Fruit fly (Drosophila melanogaster) whole organism, embryonic: ENCODE data around the gene CG31638.

Experiments used
- CG13424 ChIP-seq: fragments of 200-800 bp; sonication (Bioruptor generic); optimal IDR thresholded peaks from 2 replicates; lab custom pipeline; 2019; ENCODE audit warnings: missing biosample characterization, mild to moderate bottlenecking, missing genetic modification characterization, moderate library complexity
- CG14710 ChIP-seq: fragments of 200-800 bp; sonication (Bioruptor generic); optimal IDR thresholded peaks from 3 replicates; lab custom pipeline; 2019; ENCODE audit warnings: missing biosample characterization, mild to moderate bottlenecking, missing genetic modification characterization, moderate library complexity
- CG15011 ChIP-seq: fragments of 200-800 bp; sonication (Bioruptor generic); optimal IDR thresholded peaks from 3 replicates; lab custom pipeline; 2018; ENCODE audit warnings: missing biosample characterization, mild to moderate bottlenecking, missing genetic modification characterization
- CG15696 ChIP-seq: fragments of 200-800 bp; sonication (Bioruptor generic); optimal IDR thresholded peaks from 2 replicates; lab custom pipeline; 2019; ENCODE audit warnings: missing biosample characterization, mild to moderate bottlenecking, missing genetic modification characterization, moderate library complexity
- CG17385 ChIP-seq: fragments of 200-800 bp; sonication (Bioruptor generic); optimal IDR thresholded peaks from 3 replicates; lab custom pipeline; 2018; ENCODE audit warnings: missing biosample characterization, mild to moderate bottlenecking, missing genetic modification characterization
- CG18262 ChIP-seq: fragments of 200-800 bp; optimal IDR thresholded peaks from 3 replicates; lab custom pipeline; 2019; ENCODE audit warnings: missing biosample characterization, mild to moderate bottlenecking, missing genetic modification characterization, moderate library complexity
- CG18619 ChIP-seq: fragments of 200-800 bp; sonication (Bioruptor generic); optimal IDR thresholded peaks from 3 replicates; lab custom pipeline; 2017; ENCODE audit warnings: missing biosample characterization, mild to moderate bottlenecking, missing genetic modification characterization
- CG2678 ChIP-seq: fragments of 200-800 bp; sonication (Bioruptor generic); optimal IDR thresholded peaks from 3 replicates; lab custom pipeline; 2019; ENCODE audit warnings: missing biosample characterization, mild to moderate bottlenecking, missing genetic modification characterization, moderate library complexity
- CG31441 ChIP-seq: fragments of 200-800 bp; sonication (Bioruptor generic); IDR thresholded peaks from 2 replicates; pipeline ENCODE4 v1.3.6; 2022; ENCODE audit warnings: missing biosample characterization, missing genetic modification characterization
- CG3281 ChIP-seq: fragments of 200-800 bp; sonication (Bioruptor generic); optimal IDR thresholded peaks from 3 replicates; lab custom pipeline; 2017; ENCODE audit warnings: missing biosample characterization, mild to moderate bottlenecking, missing genetic modification characterization
- CG34376 ChIP-seq: fragments of 200-800 bp; sonication (Bioruptor generic); optimal IDR thresholded peaks from 2 replicates; lab custom pipeline; 2018; ENCODE audit warnings: missing biosample characterization, mild to moderate bottlenecking, missing genetic modification characterization
- CG3847 ChIP-seq: fragments of 200-800 bp; sonication (Bioruptor generic); IDR thresholded peaks from 2 replicates; pipeline ENCODE4 v1.3.6; 2022; ENCODE audit warnings: missing biosample characterization, missing genetic modification characterization
- CG8281 ChIP-seq: fragments of 200-800 bp; sonication (Bioruptor generic); optimal IDR thresholded peaks from 2 replicates; lab custom pipeline; 2018; ENCODE audit warnings: missing biosample characterization, mild to moderate bottlenecking, missing genetic modification characterization, moderate library complexity
- CG8290 ChIP-seq, 3 experiments: fragments of 200-800 bp; sonication (Bioruptor generic); optimal IDR thresholded peaks; 2 replicates each; lab custom pipeline; 2016 to 2019; ENCODE audit warnings: missing biosample characterization in 3 of 3, missing genetic modification characterization in 3 of 3, mild to moderate bottlenecking in 2 of 3, moderate library complexity in 1 of 3
- CG8924 ChIP-seq: fragments of 200-800 bp; optimal IDR thresholded peaks from 3 replicates; lab custom pipeline; 2019; ENCODE audit warnings: missing biosample characterization, mild to moderate bottlenecking, missing genetic modification characterization, moderate library complexity
- CG8944 ChIP-seq: fragments of 200-800 bp; sonication (Bioruptor generic); optimal IDR thresholded peaks from 3 replicates; lab custom pipeline; 2016; ENCODE audit warnings: missing biosample characterization, missing genetic modification characterization
- Dad ChIP-seq: fragments of 200-800 bp; sonication (Bioruptor generic); optimal IDR thresholded peaks from 3 replicates; lab custom pipeline; 2016; ENCODE audit warnings: missing biosample characterization, missing genetic modification characterization
- Dbx ChIP-seq: fragments of 200-800 bp; sonication (Bioruptor generic); IDR thresholded peaks from 3 replicates; pipeline ENCODE4 v1.3.6; 2022; ENCODE audit warnings: missing biosample characterization, missing genetic modification characterization
- Deaf1 ChIP-seq: fragments of 200-800 bp; optimal IDR thresholded peaks from 3 replicates; lab custom pipeline; 2019; ENCODE audit warnings: missing biosample characterization, mild to moderate bottlenecking, missing genetic modification characterization, moderate library complexity
- Dek ChIP-seq: fragments of 200-800 bp; sonication (Bioruptor generic); optimal IDR thresholded peaks from 3 replicates; lab custom pipeline; 2019; ENCODE audit warnings: missing biosample characterization, mild to moderate bottlenecking, missing genetic modification characterization, moderate library complexity
- Dip3 ChIP-seq: fragments of 200-800 bp; sonication (Bioruptor generic); optimal IDR thresholded peaks from 3 replicates; lab custom pipeline; 2016; ENCODE audit warnings: missing biosample characterization, missing genetic modification characterization
- Ets97D ChIP-seq: fragments of 200-800 bp; sonication (Bioruptor generic); optimal IDR thresholded peaks from 3 replicates; lab custom pipeline; 2016; ENCODE audit warnings: missing biosample characterization, missing genetic modification characterization
- GATAe ChIP-seq: fragments of 200-800 bp; sonication (Bioruptor generic); conservative IDR thresholded peaks from 2 replicates; pipeline ENCODE4 v1.3.6; 2022; ENCODE audit warnings: missing biosample characterization, missing genetic modification characterization
- HHEX ChIP-seq: fragments of 200-800 bp; sonication (Bioruptor generic); optimal IDR thresholded peaks from 3 replicates; lab custom pipeline; 2017; ENCODE audit warnings: missing biosample characterization, mild to moderate bottlenecking, missing genetic modification characterization, missing genetic modification reagents
- Hmx ChIP-seq: fragments of 200-800 bp; sonication (Bioruptor generic); optimal IDR thresholded peaks from 2 replicates; lab custom pipeline; 2016; ENCODE audit warnings: missing biosample characterization, missing genetic modification characterization
- Jarid2 ChIP-seq: fragments of 200-800 bp; sonication (Bioruptor generic); optimal IDR thresholded peaks from 3 replicates; lab custom pipeline; 2017; ENCODE audit warnings: mild to moderate bottlenecking, missing biosample characterization, missing genetic modification reagents, missing genetic modification characterization
- MTF-1 ChIP-seq: fragments of 200-800 bp; sonication (Bioruptor generic); optimal IDR thresholded peaks from 2 replicates; lab custom pipeline; 2018; ENCODE audit warnings: missing biosample characterization, mild to moderate bottlenecking, missing genetic modification characterization, borderline replicate concordance
- NK7.1 ChIP-seq: fragments of 200-800 bp; sonication (Bioruptor generic); optimal IDR thresholded peaks from 3 replicates; lab custom pipeline; 2016; ENCODE audit warnings: missing biosample characterization, missing genetic modification characterization
- Optix ChIP-seq: fragments of 200-800 bp; sonication (Bioruptor generic); IDR thresholded peaks from 3 replicates; pipeline ENCODE4 v1.3.6; 2022; ENCODE audit warnings: missing biosample characterization, missing genetic modification characterization
- Scr ChIP-seq: fragments of 200-800 bp; sonication (Bioruptor generic); IDR thresholded peaks from 2 replicates; pipeline ENCODE4 v1.3.6; 2022; ENCODE audit warnings: missing biosample characterization, missing genetic modification characterization; ENCODE audit not compliant: partially characterized antibody
- Sry-β ChIP-seq: fragments of 200-800 bp; sonication (Bioruptor generic); optimal IDR thresholded peaks from 2 replicates; lab custom pipeline; 2018; ENCODE audit warnings: missing biosample characterization, mild to moderate bottlenecking, missing genetic modification characterization, moderate library complexity
- ab ChIP-seq: fragments of 200-800 bp; sonication (Bioruptor generic); optimal IDR thresholded peaks from 2 replicates; lab custom pipeline; 2016; ENCODE audit warnings: missing biosample characterization, missing genetic modification characterization
- al ChIP-seq: fragments of 200-800 bp; sonication (Bioruptor generic); IDR thresholded peaks from 2 replicates; pipeline ENCODE4 v1.3.6; 2022; ENCODE audit warnings: missing biosample characterization, missing genetic modification characterization
- aop ChIP-seq: fragments of 200-800 bp; sonication (Bioruptor generic); IDR thresholded peaks from 2 replicates; pipeline ENCODE4 v1.3.6; 2022; ENCODE audit warnings: missing biosample characterization, missing genetic modification characterization
- bbx ChIP-seq: fragments of 200-800 bp; sonication (Bioruptor generic); IDR thresholded peaks from 2 replicates; pipeline ENCODE4 v1.3.6; 2022; ENCODE audit warnings: missing biosample characterization, missing genetic modification characterization; ENCODE audit not compliant: partially characterized antibody
- chm ChIP-seq: fragments of 200-800 bp; sonication (Bioruptor generic); IDR thresholded peaks from 2 replicates; pipeline ENCODE4 v1.3.6; 2022; ENCODE audit warnings: missing biosample characterization, missing genetic modification characterization
- exex ChIP-seq: fragments of 200-800 bp; sonication (Bioruptor generic); optimal IDR thresholded peaks from 4 replicates; lab custom pipeline; 2018; ENCODE audit warnings: missing biosample characterization, mild to moderate bottlenecking, missing genetic modification characterization, moderate library complexity
- eyg ChIP-seq: fragments of 200-800 bp; sonication (Bioruptor generic); optimal IDR thresholded peaks from 3 replicates; lab custom pipeline; 2016; ENCODE audit warnings: missing biosample characterization, missing genetic modification characterization
- grau ChIP-seq: fragments of 200-800 bp; optimal IDR thresholded peaks from 3 replicates; lab custom pipeline; 2019; ENCODE audit warnings: missing biosample characterization, mild to moderate bottlenecking, missing genetic modification characterization, moderate library complexity
- hbn ChIP-seq: fragments of 200-800 bp; sonication (Bioruptor generic); IDR thresholded peaks from 2 replicates; pipeline ENCODE4 v1.3.6; 2022; ENCODE audit warnings: missing biosample characterization, missing genetic modification characterization; ENCODE audit not compliant: partially characterized antibody
- kni ChIP-seq: fragments of 200-800 bp; sonication (Bioruptor generic); optimal IDR thresholded peaks from 3 replicates; lab custom pipeline; 2017; ENCODE audit warnings: mild to moderate bottlenecking, missing biosample characterization, missing genetic modification reagents, missing genetic modification characterization
- lab ChIP-seq: fragments of 200-800 bp; sonication (Bioruptor generic); optimal IDR thresholded peaks from 3 replicates; lab custom pipeline; 2017; ENCODE audit warnings: missing biosample characterization, missing genetic modification characterization, mild to moderate bottlenecking, moderate library complexity, missing genetic modification reagents
- mirr ChIP-seq: fragments of 200-800 bp; sonication (Bioruptor generic); optimal IDR thresholded peaks from 3 replicates; lab custom pipeline; 2018; ENCODE audit warnings: missing biosample characterization, mild to moderate bottlenecking, missing genetic modification characterization
- nau ChIP-seq: fragments of 200-800 bp; sonication (Bioruptor generic); optimal IDR thresholded peaks from 3 replicates; lab custom pipeline; 2017; ENCODE audit warnings: missing biosample characterization, mild to moderate bottlenecking, missing genetic modification characterization, missing genetic modification reagents
- peb ChIP-seq: fragments of 200-800 bp; sonication (Bioruptor generic); IDR thresholded peaks from 2 replicates; pipeline ENCODE4 v1.3.6; 2022; ENCODE audit warnings: missing biosample characterization, missing genetic modification characterization
- shn ChIP-seq: fragments of 200-800 bp; sonication (Bioruptor generic); optimal IDR thresholded peaks from 3 replicates; lab custom pipeline; 2016; ENCODE audit warnings: missing biosample characterization, missing genetic modification characterization
- unpg ChIP-seq: fragments of 200-800 bp; sonication (Bioruptor generic); optimal IDR thresholded peaks from 3 replicates; lab custom pipeline; 2018; ENCODE audit warnings: missing biosample characterization, mild to moderate bottlenecking, missing genetic modification characterization, moderate library complexity
- yki ChIP-seq: fragments of >200 bp; optimal IDR thresholded peaks from 3 replicates; lab custom pipeline; 2018

Gene CG31638

DNA sequence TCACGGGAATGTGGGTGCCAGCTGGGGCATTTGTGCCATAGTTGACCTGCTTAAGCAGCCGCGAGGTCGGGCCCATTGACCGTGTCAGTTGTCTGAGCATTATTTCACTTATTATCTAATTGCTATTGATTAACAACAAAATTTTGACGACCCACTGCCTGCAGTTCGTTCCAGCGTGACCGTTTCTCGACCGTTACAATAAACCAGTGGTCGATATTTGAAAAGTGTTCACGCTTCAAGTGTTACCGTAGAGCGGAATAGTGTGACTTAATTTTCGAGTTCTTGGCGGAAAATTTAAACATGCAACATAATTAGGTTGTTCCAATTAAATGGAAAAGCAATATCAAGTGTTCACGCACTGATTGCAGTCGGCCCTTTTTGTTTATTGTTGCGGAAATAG is 23.4 kb upstream of the CG31638 start, which contains the start of gene HemK1 (continued):
- no peak for TF ChIP-seq chm
- TF ChIP-seq ab = no peak
- TF ChIP-seq Hmx (GFP tag; lab: Kevin White, UChicago) = no peak
- peak; percentile 0 for TF ChIP-seq mirr
- no peak for TF ChIP-seq CG8281 (tag; lab: Kevin White, UChicago)
- TF ChIP-seq Dad = peak; percentile 21
- TF ChIP-seq GATAe (GFP tag; lab: Robert Waterston, UW) = no peak
- no peak for TF ChIP-seq CG15696 (tag; lab: Kevin White, UChicago)
- peak; percentile 14 for TF ChIP-seq Deaf1
- TF ChIP-seq hbn = no peak
- TF ChIP-seq CG14710 = peak; percentile 72
- TF ChIP-seq Ets97D = peak; percentile 64
- no peak for TF ChIP-seq eyg (GFP tag; lab: Kevin White, UChicago)
- no peak for TF ChIP-seq MTF-1 (GFP tag; lab: Kevin White, UChicago)
- TF ChIP-seq CG3281 (GFP tag; lab: Kevin White, UChicago) = no peak
- no peak for TF ChIP-seq unpg (GFP tag; lab: Kevin White, UChicago)
- TF ChIP-seq CG34376 (GFP tag; lab: Kevin White, UChicago) = peak; percentile 40
- peak; percentile 18 for TF ChIP-seq CG2678 (tag; lab: Kevin White, UChicago)
- peak; percentile 50 for TF ChIP-seq Scr (GFP tag; lab: Robert Waterston, UW)
- TF ChIP-seq HHEX = no peak
- TF ChIP-seq NK7.1 (GFP tag; lab: Kevin White, UChicago) = no peak
- no peak for TF ChIP-seq CG18619 (GFP tag; lab: Kevin White, UChicago)
- no peak for TF ChIP-seq CG8944 (GFP tag; lab: Kevin White, UChicago)
- TF ChIP-seq kni = no peak
- no peak for TF ChIP-seq CG8290 (GFP tag; optimal IDR thresholded peaks at IDR 0.05; lab: Kevin White, UChicago)
- peak in 1 of 2 experiments; percentile 80 for TF ChIP-seq CG8290 (tag; optimal IDR thresholded peaks at IDR 0.05; lab: Kevin White, UChicago)
- TF ChIP-seq grau = peak; percentile 21
- TF ChIP-seq al (GFP tag; lab: Robert Waterston, UW) = no peak
- no peak for TF ChIP-seq yki (lab: Kevin White, UChicago)
- no peak for TF ChIP-seq Sry-β
- no peak for TF ChIP-seq Jarid2 (GFP tag; lab: Kevin White, UChicago)
- no peak for TF ChIP-seq CG17385 (GFP tag; lab: Kevin White, UChicago)
- no peak for TF ChIP-seq nau
- no peak for TF ChIP-seq Optix (GFP tag; lab: Robert Waterston, UW)
- no peak for TF ChIP-seq lab
- TF ChIP-seq CG15011 (GFP tag; lab: Kevin White, UChicago) = no peak
- TF ChIP-seq CG13424 (tag; lab: Kevin White, UChicago) = no peak
- TF ChIP-seq Dek (tag; lab: Kevin White, UChicago) = no peak
- no peak for TF ChIP-seq CG31441
- no peak for TF ChIP-seq shn (GFP tag; lab: Kevin White, UChicago)
- TF ChIP-seq Dbx (GFP tag; lab: Robert Waterston, UW) = peak; percentile 36; the same call in 1 of the 3 replicates
- TF ChIP-seq CG3847 = peak; percentile 57
- peak; percentile 17 for TF ChIP-seq exex (tag; lab: Kevin White, UChicago)
- no peak for TF ChIP-seq CG18262 (tag; lab: Kevin White, UChicago)
- TF ChIP-seq Dip3 = no peak
- no peak for TF ChIP-seq aop
- no peak for TF ChIP-seq peb (GFP tag; lab: Robert Waterston, UW)
- peak; percentile 3 for TF ChIP-seq CG8924 (tag; lab: Kevin White, UChicago)
- no peak for TF ChIP-seq bbx (GFP tag; lab: Robert Waterston, UW)
